Worm (Caenorhabditis elegans) whole organism, L3 larva: ENCODE data around the gene nhr-15.

Experiments used
- ZK546.5 ChIP-seq: sonication (generic microtip); optimal IDR thresholded peaks from 2 replicates; lab custom pipeline; 2017; ENCODE audit warnings: missing biosample characterization, missing genetic modification characterization
- aly-2 ChIP-seq: fragments of 150-350 bp; optimal IDR thresholded peaks from 2 replicates; lab custom pipeline; 2014; ENCODE audit warnings: missing biosample characterization, missing genetic modification characterization
- ceh-16 ChIP-seq: sonication (generic microtip); optimal IDR thresholded peaks from 2 replicates; lab custom pipeline; 2017; ENCODE audit warnings: missing biosample characterization, missing genetic modification characterization
- ceh-28 ChIP-seq: fragments of 150-350 bp; optimal IDR thresholded peaks from 2 replicates; lab custom pipeline; 2014; ENCODE audit warnings: missing biosample characterization, missing genetic modification reagents, missing genetic modification characterization
- ceh-82 ChIP-seq: fragments of 150-350 bp; optimal IDR thresholded peaks from 2 replicates; lab custom pipeline; 2014; ENCODE audit warnings: missing biosample characterization, missing genetic modification characterization
- ceh-9 ChIP-seq: sonication (generic microtip); optimal IDR thresholded peaks from 2 replicates; lab custom pipeline; 2018; ENCODE audit warnings: missing biosample characterization, missing genetic modification characterization
- daf-12 ChIP-seq: fragments of 150-350 bp; optimal IDR thresholded peaks from 2 replicates; lab custom pipeline; 2014; ENCODE audit warnings: missing biosample characterization, missing genetic modification reagents, missing genetic modification characterization
- egl-27 ChIP-seq: sonication (generic microtip); optimal IDR thresholded peaks from 4 replicates; lab custom pipeline; 2017; ENCODE audit warnings: missing biosample characterization, missing genetic modification reagents, missing genetic modification characterization
- egl-5 ChIP-seq: fragments of 150-350 bp; optimal IDR thresholded peaks from 2 replicates; lab custom pipeline; 2017; ENCODE audit warnings: missing biosample characterization, missing genetic modification reagents, missing genetic modification characterization, inconsistent platforms
- elt-1 ChIP-seq: fragments of 150-350 bp; optimal IDR thresholded peaks from 2 replicates; lab custom pipeline; 2014; ENCODE audit warnings: missing biosample characterization, missing genetic modification characterization
- elt-2 ChIP-seq: sonication (generic microtip); optimal IDR thresholded peaks from 2 replicates; lab custom pipeline; 2016; ENCODE audit warnings: missing genetic modification reagents, mild to moderate bottlenecking, missing genetic modification characterization, missing compliant biosample characterization
- fkh-10 ChIP-seq: sonication (generic microtip); optimal IDR thresholded peaks from 2 replicates; lab custom pipeline; 2017; ENCODE audit warnings: missing biosample characterization, missing genetic modification reagents, missing genetic modification characterization
- fos-1 ChIP-seq: fragments of 150-350 bp; optimal IDR thresholded peaks from 2 replicates; lab custom pipeline; 2014; ENCODE audit warnings: missing biosample characterization, missing genetic modification characterization
- hmg-11 ChIP-seq: sonication (generic microtip); optimal IDR thresholded peaks from 2 replicates; lab custom pipeline; 2016; ENCODE audit warnings: missing genetic modification characterization, missing compliant biosample characterization
- jun-1 ChIP-seq: fragments of 150-350 bp; optimal IDR thresholded peaks from 2 replicates; lab custom pipeline; 2014; ENCODE audit warnings: missing biosample characterization, missing genetic modification reagents, missing genetic modification characterization
- lin-15B ChIP-seq: fragments of 150-350 bp; optimal IDR thresholded peaks from 2 replicates; lab custom pipeline; 2014; ENCODE audit warnings: missing biosample characterization, missing genetic modification characterization
- lin-39 ChIP-seq: fragments of 150-350 bp; optimal IDR thresholded peaks from 2 replicates; lab custom pipeline; 2018; ENCODE audit warnings: missing biosample characterization, missing genetic modification reagents, missing genetic modification characterization
- mdl-1 ChIP-seq: fragments of 150-350 bp; optimal IDR thresholded peaks from 2 replicates; lab custom pipeline; 2014; ENCODE audit warnings: missing biosample characterization, missing genetic modification characterization
- nfya-1 ChIP-seq: sonication (generic microtip); optimal IDR thresholded peaks from 2 replicates; lab custom pipeline; 2017; ENCODE audit warnings: missing genetic modification characterization, mild to moderate bottlenecking, missing compliant biosample characterization, antibody characterized with exemption, moderate library complexity; ENCODE audit not compliant: insufficient read depth
- nhr-11 ChIP-seq: fragments of 150-350 bp; optimal IDR thresholded peaks from 2 replicates; lab custom pipeline; 2014; ENCODE audit warnings: missing biosample characterization, missing genetic modification characterization
- nhr-12 ChIP-seq: fragments of 150-350 bp; optimal IDR thresholded peaks from 2 replicates; lab custom pipeline; 2014; ENCODE audit warnings: missing biosample characterization, missing genetic modification characterization
- nhr-237 ChIP-seq: fragments of 150-350 bp; optimal IDR thresholded peaks from 2 replicates; lab custom pipeline; 2014; ENCODE audit warnings: missing biosample characterization, missing genetic modification characterization
- nhr-25 ChIP-seq: sonication (generic microtip); optimal IDR thresholded peaks from 2 replicates; lab custom pipeline; 2017; ENCODE audit warnings: missing biosample characterization, missing genetic modification characterization
- nhr-77 ChIP-seq: fragments of 150-350 bp; optimal IDR thresholded peaks from 2 replicates; lab custom pipeline; 2014; ENCODE audit warnings: missing biosample characterization, missing genetic modification characterization
- pha-4 ChIP-seq: fragments of 150-350 bp; optimal IDR thresholded peaks from 2 replicates; lab custom pipeline; 2014; ENCODE audit warnings: missing biosample characterization, missing genetic modification reagents, missing genetic modification characterization
- pqm-1 ChIP-seq: fragments of 150-350 bp; optimal IDR thresholded peaks from 2 replicates; lab custom pipeline; 2017; ENCODE audit warnings: missing biosample characterization, missing genetic modification characterization, inconsistent platforms
- sea-2 ChIP-seq: fragments of 150-350 bp; sonication (generic microtip); optimal IDR thresholded peaks from 4 replicates; lab custom pipeline; 2014; ENCODE audit warnings: missing biosample characterization, missing genetic modification reagents, missing genetic modification characterization
- skn-1 ChIP-seq: fragments of 150-350 bp; optimal IDR thresholded peaks from 2 replicates; lab custom pipeline; 2014; ENCODE audit warnings: missing biosample characterization, missing genetic modification characterization
- snpc-4 ChIP-seq: fragments of 150-350 bp; optimal IDR thresholded peaks from 2 replicates; lab custom pipeline; 2014; ENCODE audit warnings: missing biosample characterization, missing genetic modification characterization
- tbx-2 ChIP-seq: sonication (generic microtip); optimal IDR thresholded peaks from 2 replicates; lab custom pipeline; 2016; ENCODE audit warnings: mild to moderate bottlenecking, missing genetic modification characterization, missing compliant biosample characterization
- unc-39 ChIP-seq: sonication (generic microtip); optimal IDR thresholded peaks from 4 replicates; lab custom pipeline; 2017; ENCODE audit warnings: missing biosample characterization, missing genetic modification characterization
- zag-1 ChIP-seq: fragments of 150-350 bp; optimal IDR thresholded peaks from 2 replicates; lab custom pipeline; 2014; ENCODE audit warnings: missing biosample characterization, missing genetic modification characterization
- ztf-11 ChIP-seq: fragments of 150-350 bp; optimal IDR thresholded peaks from 2 replicates; lab custom pipeline; 2014; ENCODE audit warnings: missing biosample characterization, missing genetic modification characterization
- ztf-4 ChIP-seq: fragments of 150-350 bp; optimal IDR thresholded peaks from 2 replicates; lab custom pipeline; 2014; ENCODE audit warnings: missing biosample characterization, missing genetic modification characterization

nhr-15 gene

DNA sequence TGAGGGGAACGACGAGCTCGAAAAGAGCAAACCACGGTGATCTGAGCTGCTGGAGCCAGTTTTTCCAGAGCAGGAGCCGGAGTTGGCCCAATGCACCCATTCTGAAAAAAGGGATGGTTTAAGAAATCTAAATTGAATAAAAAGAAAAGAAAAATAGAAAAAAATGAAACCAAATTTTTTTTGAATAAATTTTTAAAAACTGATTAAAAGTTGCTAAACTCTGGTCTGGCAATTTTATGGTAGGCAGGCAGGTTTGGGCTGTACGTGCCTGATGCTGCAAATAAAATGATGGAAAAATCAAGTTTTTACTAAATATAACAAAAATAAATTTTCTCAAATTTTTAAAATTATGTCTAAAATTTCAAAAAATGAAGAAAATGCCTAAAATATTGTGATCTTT lies 18.1 kb downstream of the nhr-15 start, which contains the start of gene abt-4:
abt-4 (minus strand) TSS at position 101 of the 400 bp plus-strand sequence.
- no peak for TF ChIP-seq nhr-12 (tag; lab: Kevin White, UChicago)
- TF ChIP-seq ztf-4 (tag; lab: Kevin White, UChicago): no peak
- no peak for TF ChIP-seq pqm-1 (tag; lab: Kevin White, UChicago)
- no peak for TF ChIP-seq ZK546.5 (tag; lab: Kevin White, UChicago)
- no peak for TF ChIP-seq ztf-11 (tag; lab: Kevin White, UChicago)
- no peak for TF ChIP-seq skn-1 (tag; lab: Kevin White, UChicago)
- TF ChIP-seq fos-1 (tag; lab: Kevin White, UChicago): no peak
- no peak for TF ChIP-seq nhr-77 (tag; lab: Kevin White, UChicago)
- TF ChIP-seq lin-39 (tag; lab: Kevin White, UChicago): no peak
- no peak for TF ChIP-seq zag-1
- no peak for TF ChIP-seq mdl-1 (tag; lab: Kevin White, UChicago)
- no peak for TF ChIP-seq fkh-10 (GFP tag; lab: Kevin White, UChicago)

- TF ChIP-seq ceh-9 (tag; lab: Kevin White, UChicago) (no peak), pqm-1 (tag; lab: Kevin White, UChicago) (peak; percentile 57), elt-2 (tag; lab: Kevin White, UChicago) (peak; percentile 28)
These were observed 18.7 kb downstream of the nhr-15 start for ce11 chrV:331245-331644.

DNA sequence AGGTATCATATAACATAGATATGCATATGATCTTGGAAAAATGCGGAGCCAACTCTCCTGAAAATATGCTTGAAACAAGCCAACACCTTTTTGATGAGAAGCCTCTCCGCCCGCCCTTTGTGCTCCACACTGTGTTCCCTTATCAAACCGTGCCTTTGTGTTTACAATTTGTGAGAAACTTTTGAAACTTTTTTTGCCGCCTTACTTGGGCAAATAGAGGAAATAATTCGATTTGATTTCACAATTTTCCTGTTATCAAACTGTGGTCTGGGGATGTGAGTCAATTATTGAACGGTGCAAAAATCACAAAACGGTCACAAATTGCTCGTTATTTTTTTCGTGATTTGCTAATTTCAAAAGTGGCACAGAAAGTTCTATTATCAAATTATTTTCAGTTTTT lies 20.1 kb downstream of the nhr-15 start:
- TF ChIP-seq pha-4 (peak; percentile 58), lin-15B (no peak), unc-39 (tag; lab: Kevin White, UChicago) (no peak), jun-1 (tag; lab: Kevin White, UChicago) (peak; percentile 21), pqm-1 (tag; lab: Kevin White, UChicago) (peak; percentile 84), egl-27 (no peak), elt-2 (tag; lab: Kevin White, UChicago) (peak; percentile 93)

- TF ChIP-seq pqm-1 (tag; lab: Kevin White, UChicago): peak; percentile 95
- TF ChIP-seq pha-4: peak; percentile 33
- no peak for TF ChIP-seq aly-2 (tag; lab: Kevin White, UChicago)
- peak; percentile 20 for TF ChIP-seq snpc-4 (tag; lab: Kevin White, UChicago)
- no peak for TF ChIP-seq nhr-237 (tag; lab: Kevin White, UChicago)
- peak; percentile 81 for TF ChIP-seq jun-1 (tag; lab: Kevin White, UChicago)
- no peak for TF ChIP-seq nfya-1 (tag; lab: Kevin White, UChicago)
- peak; percentile 98 for TF ChIP-seq elt-2 (tag; lab: Kevin White, UChicago)
- TF ChIP-seq, all 47 proteins: peak for 5
These were observed 21.2 kb downstream of the nhr-15 start for ce11 chrV:333713-334112.

DNA sequence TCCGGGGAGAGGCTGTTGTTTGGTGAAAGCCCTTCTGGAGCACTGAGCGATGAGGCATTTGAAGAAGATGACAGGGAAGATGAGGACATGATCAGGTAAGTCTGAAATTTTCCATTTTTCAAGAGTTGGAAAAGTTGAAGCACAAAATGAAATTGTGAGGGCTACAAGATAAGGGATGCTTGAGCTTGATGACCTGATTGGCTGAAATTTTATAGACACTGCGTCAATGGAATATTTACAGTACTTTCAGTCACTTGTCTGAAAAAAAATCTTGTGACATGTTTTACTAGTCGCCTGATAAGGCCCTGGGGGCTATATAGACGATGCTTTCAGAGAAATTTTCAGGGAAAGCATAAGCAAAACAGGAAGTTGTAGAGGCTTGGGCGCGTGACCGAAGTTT lies 23.8 kb downstream of the nhr-15 start, which contains the start of gene dmd-8:
dmd-8 (minus strand) TSS at position 101 of the 400 bp plus-strand sequence.
- no peak for TF ChIP-seq snpc-4 (tag; lab: Kevin White, UChicago)
- TF ChIP-seq lin-15B: no peak
- TF ChIP-seq hmg-11 (tag; lab: Kevin White, UChicago): no peak
- TF ChIP-seq jun-1 (tag; lab: Kevin White, UChicago): no peak
- no peak for TF ChIP-seq lin-39 (tag; lab: Kevin White, UChicago)
- no peak for TF ChIP-seq aly-2 (tag; lab: Kevin White, UChicago)
- TF ChIP-seq ceh-82: no peak
- no peak for TF ChIP-seq ceh-16 (tag; lab: Kevin White, UChicago)
- no peak for TF ChIP-seq nhr-11
- TF ChIP-seq zag-1: no peak
- TF ChIP-seq, all 47 proteins: peak for 0

ce11 chrV:342346-342745 lies 29.8 kb downstream of the nhr-15 start:
- no peak for TF ChIP-seq daf-12 (tag; lab: Kevin White, UChicago)
- no peak for TF ChIP-seq nhr-25 (tag; lab: Kevin White, UChicago)
- TF ChIP-seq nfya-1 (tag; lab: Kevin White, UChicago): no peak

ce11 chrV:343128-343527 lies 30.6 kb downstream of the nhr-15 start, which contains the start of gene wago-10:
Gene wago-10 (plus strand): TSS chrV:343428.
- no peak for TF ChIP-seq egl-27
- TF ChIP-seq pqm-1 (tag; lab: Kevin White, UChicago): no peak
- TF ChIP-seq skn-1 (tag; lab: Kevin White, UChicago): no peak
- no peak for TF ChIP-seq ztf-11 (tag; lab: Kevin White, UChicago)
- TF ChIP-seq nhr-11: no peak
- no peak for TF ChIP-seq tbx-2 (tag; lab: Kevin White, UChicago)
- TF ChIP-seq ceh-9 (tag; lab: Kevin White, UChicago): no peak
- no peak for TF ChIP-seq ceh-28 (tag; lab: Kevin White, UChicago)
- TF ChIP-seq elt-1 (tag; lab: Kevin White, UChicago): no peak
- no peak for TF ChIP-seq egl-5 (tag; lab: Kevin White, UChicago)
- no peak for TF ChIP-seq jun-1 (tag; lab: Kevin White, UChicago)
- no peak for TF ChIP-seq nhr-237 (tag; lab: Kevin White, UChicago)
- no peak for TF ChIP-seq hmg-11 (tag; lab: Kevin White, UChicago)
- TF ChIP-seq sea-2 (GFP tag; lab: Kevin White, UChicago): no peak
- no peak for TF ChIP-seq fos-1 (tag; lab: Kevin White, UChicago)
